Fruit fly (Drosophila melanogaster) whole organism, embryonic: Measurements from ENCODE around the gene CG44362.

Experiments
- CG11398 ChIP-seq: fragments of 200-800 bp; sonication (Bioruptor generic); optimal IDR thresholded peaks from 2 replicates; lab custom pipeline; 2016; ENCODE audit warnings: missing biosample characterization, missing genetic modification characterization
- CG14965 ChIP-seq: fragments of 200-800 bp; sonication (Bioruptor generic); optimal IDR thresholded peaks from 2 replicates; lab custom pipeline; 2016; ENCODE audit warnings: missing biosample characterization, missing genetic modification characterization, borderline replicate concordance
- CG17385 ChIP-seq: fragments of 200-800 bp; sonication (Bioruptor generic); optimal IDR thresholded peaks from 3 replicates; lab custom pipeline; 2018; ENCODE audit warnings: missing biosample characterization, mild to moderate bottlenecking, missing genetic modification characterization
- CG7963 ChIP-seq: fragments of 200-800 bp; sonication (Bioruptor generic); IDR thresholded peaks from 3 replicates; pipeline ENCODE4 v1.3.6; 2022; ENCODE audit warnings: missing biosample characterization, missing genetic modification characterization; ENCODE audit not compliant: partially characterized antibody
- Hsf ChIP-seq: fragments of 200-800 bp; sonication (Bioruptor generic); optimal IDR thresholded peaks from 3 replicates; lab custom pipeline; 2016; ENCODE audit warnings: missing biosample characterization, missing genetic modification characterization
- Taf1 ChIP-seq: fragments of 200-800 bp; sonication (Bioruptor generic); IDR thresholded peaks from 2 replicates; pipeline ENCODE4 v1.3.6; 2022; ENCODE audit warnings: missing biosample characterization, missing genetic modification characterization
- Vsx1 ChIP-seq: fragments of 200-800 bp; sonication (Bioruptor generic); optimal IDR thresholded peaks from 2 replicates; lab custom pipeline; 2017; ENCODE audit warnings: missing biosample characterization, mild to moderate bottlenecking, missing genetic modification characterization, missing genetic modification reagents
- knrl ChIP-seq: fragments of 200-800 bp; sonication (Bioruptor generic); IDR thresholded peaks from 3 replicates; pipeline ENCODE4 v1.3.6; 2022; ENCODE audit warnings: missing biosample characterization, missing genetic modification characterization; ENCODE audit not compliant: partially characterized antibody
- ro ChIP-seq: fragments of 200-800 bp; sonication (Bioruptor generic); IDR thresholded peaks from 2 replicates; pipeline ENCODE4 v1.3.6; 2022; ENCODE audit warnings: missing biosample characterization, missing genetic modification characterization

- TF ChIP-seq Vsx1 (no peak), ro (GFP tag; lab: Robert Waterston, UW) (no peak), CG17385 (GFP tag; lab: Kevin White, UChicago) (no peak), Taf1 (GFP tag; lab: Robert Waterston, UW) (no peak), knrl (GFP tag; lab: Robert Waterston, UW) (no peak), CG7963 (GFP tag; lab: Robert Waterston, UW) (no peak), CG11398 (GFP tag; lab: Kevin White, UChicago) (no peak), CG14965 (GFP tag; lab: Kevin White, UChicago) (no peak), Hsf (GFP tag; lab: Kevin White, UChicago) (no peak)
Observed at dm6 chr3L:11414453-11414852, 17.1 kb downstream of the CG44362 start.
